Worm (Caenorhabditis elegans) whole organism, mixed stage, embryonic: ENCODE results near the gene smg-9.

Experiments
- blmp-1 ChIP-seq: fragments of 150-350 bp; optimal IDR thresholded peaks from 2 replicates; lab custom pipeline; 2014; ENCODE audit warnings: missing biosample characterization, missing genetic modification characterization
- ceh-43 ChIP-seq: fragments of 200-800 bp; sonication (Bioruptor generic); optimal IDR thresholded peaks from 2 replicates; lab custom pipeline; 2018; ENCODE audit warnings: mild to moderate bottlenecking, missing genetic modification characterization, moderate library complexity, missing compliant biosample characterization
- nhr-12 ChIP-seq: fragments of 150-350 bp; optimal IDR thresholded peaks from 2 replicates; lab custom pipeline; 2014; ENCODE audit warnings: missing biosample characterization, missing genetic modification characterization
- tbx-8 ChIP-seq: fragments of 200-800 bp; sonication (Bioruptor generic); optimal IDR thresholded peaks from 2 replicates; lab custom pipeline; 2018; ENCODE audit warnings: mild to moderate bottlenecking, missing genetic modification characterization, moderate library complexity, missing compliant biosample characterization
- unc-39 ChIP-seq: fragments of 150-350 bp; optimal IDR thresholded peaks from 2 replicates; lab custom pipeline; 2014; ENCODE audit warnings: missing biosample characterization, missing genetic modification characterization

DNA sequence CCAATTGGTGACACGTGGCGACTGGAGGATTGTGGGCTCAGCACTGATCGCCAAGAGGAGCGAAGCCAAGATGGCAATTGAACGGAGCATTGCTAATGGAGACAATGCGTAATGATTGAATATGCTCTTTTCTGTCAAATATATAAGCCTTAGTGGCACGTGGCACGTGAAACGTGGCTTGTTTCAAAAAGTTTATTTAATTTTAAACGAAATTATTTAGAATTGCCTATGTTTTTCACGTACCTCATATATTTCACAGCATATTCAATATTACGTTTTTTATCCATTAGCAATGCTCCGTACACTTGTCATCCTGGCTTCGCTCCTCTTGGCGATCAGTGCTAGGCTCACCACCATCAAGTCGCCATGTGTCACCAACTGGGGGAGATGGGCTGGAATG lies 33.3 kb upstream of the smg-9 start, which contains the start of gene Y54E2A.9:
- TF ChIP-seq nhr-12 (tag; lab: Kevin White, UChicago), result no peak
- no peak for TF ChIP-seq unc-39
- TF ChIP-seq ceh-43 (GFP tag; lab: Kevin White, UChicago), result no peak
- TF ChIP-seq blmp-1, result no peak
- TF ChIP-seq tbx-8 (GFP tag; lab: Kevin White, UChicago), result no peak
